Fruit fly (Drosophila melanogaster): Measurements from ENCODE around the gene dor.

DNA sequence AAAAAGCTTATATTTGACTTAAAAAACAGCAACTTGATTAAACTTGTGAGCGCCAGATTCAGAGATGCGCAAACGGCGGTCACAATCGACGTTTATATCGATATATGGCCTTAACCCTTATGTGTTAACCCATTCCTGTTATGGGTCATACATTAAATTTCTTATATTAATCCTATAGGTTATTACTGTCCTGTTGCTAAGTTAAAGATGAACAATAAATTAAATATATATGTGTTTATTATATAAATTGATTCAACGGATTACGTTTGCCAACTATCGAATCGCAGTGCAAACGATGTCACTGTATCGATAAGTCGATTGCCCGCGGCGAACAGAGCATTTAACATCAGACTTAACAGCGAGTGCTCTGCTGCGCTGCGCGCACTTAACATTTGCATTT lies 4.4 kb downstream of the dor start, which contains the start of the genes CG3740 and hfw:
- TF ChIP-seq pan (optimal IDR thresholded peaks at IDR 0.05), result no peak
- no peak for TF ChIP-seq CG8478 (optimal IDR thresholded peaks at IDR 0.05)
- TF ChIP-seq EcR (GFP tag; optimal IDR thresholded peaks at IDR 0.05), result no peak

All from whole organism.